Fruit fly (Drosophila melanogaster): ENCODE data around the gene CG3598.

DNA sequence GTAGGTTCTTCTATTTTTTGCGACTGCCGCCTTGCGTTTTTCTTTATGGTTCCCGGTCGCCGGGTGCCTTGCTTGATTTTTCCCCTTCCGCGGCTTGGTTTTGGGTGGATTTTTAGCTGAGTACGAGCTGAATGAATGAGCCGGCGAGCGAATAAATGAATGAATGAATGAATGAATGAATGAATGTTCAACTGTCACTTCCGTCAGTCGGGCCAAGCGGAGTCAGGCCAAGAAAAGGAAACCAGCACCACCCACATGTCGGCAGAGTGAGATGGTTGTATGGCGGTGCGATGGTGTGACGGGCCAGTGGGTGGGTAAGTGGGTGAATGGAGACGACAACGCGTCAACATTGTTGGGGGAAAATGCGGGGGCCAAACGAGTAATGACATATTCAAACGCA lies 32.2 kb downstream of the CG3598 start:
- TF ChIP-seq h (optimal IDR thresholded peaks at IDR 0.05) (no peak), Sin3A (optimal IDR thresholded peaks at IDR 0.05) (no peak), psq (optimal IDR thresholded peaks at IDR 0.05) (no peak), ttk (optimal IDR thresholded peaks at IDR 0.05) (no peak), Myc (optimal IDR thresholded peaks at IDR 0.05) (no peak), insv (optimal IDR thresholded peaks at IDR 0.05) (no peak)
